Fruit fly (Drosophila melanogaster): Measurements from ENCODE around the gene wam.

wam gene

DNA sequence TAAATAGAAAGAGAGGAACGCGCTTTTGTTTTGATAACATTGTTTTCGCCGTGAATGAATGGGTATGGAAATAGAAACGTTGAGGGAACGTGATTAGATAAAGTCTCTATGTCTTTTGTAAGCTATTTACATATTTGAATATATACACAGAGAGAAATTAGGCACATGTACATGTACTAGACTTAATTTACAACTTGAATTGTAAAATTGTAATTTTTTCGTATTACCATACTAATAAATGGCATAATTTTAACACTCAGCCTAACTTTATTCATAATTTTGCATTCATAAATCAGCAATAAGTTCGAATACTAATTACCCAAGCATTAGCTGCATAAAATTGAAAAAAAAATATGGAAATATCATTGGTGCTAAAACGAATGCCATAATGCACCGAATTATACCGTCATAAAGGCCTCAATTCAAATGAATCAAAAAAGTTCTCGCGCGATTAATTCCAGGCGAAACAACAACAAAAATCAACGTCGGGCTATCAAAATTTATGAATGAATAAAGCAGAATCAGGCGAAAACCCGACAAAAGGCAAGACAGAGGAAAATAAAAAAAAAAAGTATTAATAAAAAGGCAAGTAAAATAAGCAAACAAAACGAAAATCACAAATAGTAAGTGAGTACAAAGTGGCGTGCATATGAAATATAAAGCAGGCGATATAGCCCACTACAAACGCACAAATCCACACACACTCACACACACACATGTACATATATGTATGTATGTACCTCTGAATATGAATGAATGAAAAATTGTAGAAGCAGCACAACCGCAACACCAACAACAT lies 44.9 kb upstream of the wam start (continued):
- TF ChIP-seq spab (GFP tag; optimal IDR thresholded peaks at IDR 0.05) (no peak), CG32006 (GFP tag; optimal IDR thresholded peaks at IDR 0.05) (no peak), dsx (GFP tag; optimal IDR thresholded peaks at IDR 0.05; ENCODE audit: poor library complexity, severe bottlenecking) (peak; percentile 46), cyc (GFP tag; optimal IDR thresholded peaks at IDR 0.05) (no peak), achi (GFP tag; optimal IDR thresholded peaks at IDR 0.05) (no peak), CG34406 (GFP tag; optimal IDR thresholded peaks at IDR 0.05) (no peak), CG6792 (GFP tag; optimal IDR thresholded peaks at IDR 0.05) (no peak), Sox102F (GFP tag; optimal IDR thresholded peaks at IDR 0.05) (no peak), Smox (GFP tag; optimal IDR thresholded peaks at IDR 0.05) (peak; percentile 2), CG9139 (GFP tag; optimal IDR thresholded peaks at IDR 0.05) (no peak)

DNA sequence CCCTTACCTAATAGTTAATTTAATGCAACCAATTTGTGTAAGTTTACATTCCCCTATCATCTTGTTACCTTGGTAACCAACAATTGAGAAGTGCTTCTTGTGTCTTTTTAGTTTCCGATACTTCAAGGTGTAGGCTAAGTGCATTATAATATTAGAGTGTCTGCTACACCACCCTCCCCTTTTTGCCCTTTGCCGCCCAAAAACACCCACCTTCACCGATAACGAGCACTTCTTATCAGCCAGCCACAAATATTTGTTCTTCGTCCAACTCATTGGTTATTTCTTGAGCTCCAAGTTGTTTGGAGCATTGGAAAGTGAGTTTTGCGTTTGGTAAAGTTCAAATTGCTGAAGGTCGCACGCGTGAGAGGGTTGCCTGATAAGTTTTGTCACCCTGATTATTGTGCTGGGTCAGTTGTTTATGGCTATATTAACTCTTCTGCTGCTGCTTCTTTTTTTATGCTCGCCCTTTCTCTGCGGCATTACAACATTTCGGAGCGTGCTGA lies 44.1 kb upstream of the wam start:
- TF ChIP-seq CG11294 (GFP tag; IDR thresholded peaks at IDR 0.05) (no peak), CG3919 (GFP tag; optimal IDR thresholded peaks at IDR 0.05) (no peak), Blimp-1 (GFP tag; optimal IDR thresholded peaks at IDR 0.05) (no peak), CG11902 (GFP tag; optimal IDR thresholded peaks at IDR 0.05) (no peak), CG6163 (GFP tag; IDR thresholded peaks at IDR 0.05) (no peak), fkh (GFP tag; optimal IDR thresholded peaks at IDR 0.05) (peak; percentile 61), achi (GFP tag; optimal IDR thresholded peaks at IDR 0.05) (no peak), vri (GFP tag; optimal IDR thresholded peaks at IDR 0.05) (peak; percentile 53), dac (GFP tag; optimal IDR thresholded peaks at IDR 0.05) (no peak)

DNA sequence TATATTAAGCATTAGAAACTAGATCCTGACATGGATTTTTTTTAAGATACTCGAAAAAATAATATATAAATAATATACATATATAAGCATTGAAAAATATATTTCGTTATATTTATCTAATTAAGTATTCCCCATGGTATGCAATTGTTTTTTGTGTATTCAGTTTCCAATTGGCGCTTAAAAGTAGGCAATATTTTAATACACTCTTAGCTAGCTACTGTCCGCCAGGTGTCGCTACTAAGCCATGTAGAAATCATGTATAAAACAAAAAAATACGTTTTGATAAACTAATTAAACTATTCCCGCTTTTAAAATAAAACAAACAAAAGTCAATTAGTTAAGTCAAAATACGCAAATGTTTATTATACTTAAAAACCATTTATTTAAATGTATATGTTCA lies 43.4 kb upstream of the wam start:
- peak in 1 of 2 experiments; percentile 11 for TF ChIP-seq salr (GFP tag; optimal IDR thresholded peaks at IDR 0.05)
- no peak for TF ChIP-seq CG8632 (GFP tag; optimal IDR thresholded peaks at IDR 0.05)
- peak; percentile 11 for TF ChIP-seq Ets96B (tag; optimal IDR thresholded peaks at IDR 0.05)
- TF ChIP-seq cyc (GFP tag; optimal IDR thresholded peaks at IDR 0.05), result peak; percentile 34
- no peak for TF ChIP-seq CG6792 (GFP tag; optimal IDR thresholded peaks at IDR 0.05)
- no peak for TF ChIP-seq Sox15 (GFP tag; optimal IDR thresholded peaks at IDR 0.05)
- no peak for TF ChIP-seq CG10631 (GFP tag; optimal IDR thresholded peaks at IDR 0.05)
- TF ChIP-seq fd85E (GFP tag; optimal IDR thresholded peaks at IDR 0.05), result no peak
- no peak for TF ChIP-seq Ets21C (GFP tag; optimal IDR thresholded peaks at IDR 0.05)
- peak; percentile 30 for TF ChIP-seq achi (GFP tag; optimal IDR thresholded peaks at IDR 0.05)
- TF ChIP-seq esn (GFP tag; optimal IDR thresholded peaks at IDR 0.05), result peak; percentile 42
- peak; percentile 24 for TF ChIP-seq lz (GFP tag; optimal IDR thresholded peaks at IDR 0.05)
- TF ChIP-seq Hr4 (GFP tag; optimal IDR thresholded peaks at IDR 0.05), result peak; percentile 40
- TF ChIP-seq Met (GFP tag; optimal IDR thresholded peaks at IDR 0.05), result peak; percentile 60
- peak; percentile 20 for TF ChIP-seq CG3032 (tag; optimal IDR thresholded peaks at IDR 0.05)
- peak; percentile 36 for TF ChIP-seq CG32006 (GFP tag; optimal IDR thresholded peaks at IDR 0.05)
- peak; percentile 11 for TF ChIP-seq CG31627 (GFP tag; optimal IDR thresholded peaks at IDR 0.05)
- no peak for TF ChIP-seq CG6808 (GFP tag; optimal IDR thresholded peaks at IDR 0.05)
- TF ChIP-seq topi (GFP tag; optimal IDR thresholded peaks at IDR 0.05), result peak; percentile 55
- TF ChIP-seq CG10669 (GFP tag; optimal IDR thresholded peaks at IDR 0.05), result peak; percentile 11
- TF ChIP-seq Hr39 (GFP tag; optimal IDR thresholded peaks at IDR 0.05), result peak; percentile 7
- TF ChIP-seq pdm3 (GFP tag; optimal IDR thresholded peaks at IDR 0.05), result peak; percentile 59
- peak; percentile 79 for TF ChIP-seq Eip78C (GFP tag)
- TF ChIP-seq CG16779 (tag; optimal IDR thresholded peaks at IDR 0.05), result no peak
- TF ChIP-seq svp (GFP tag), result peak; percentile 57
- no peak for TF ChIP-seq Eip75B (GFP tag; optimal IDR thresholded peaks at IDR 0.05)
- peak; percentile 66 for TF ChIP-seq CG3919 (GFP tag; optimal IDR thresholded peaks at IDR 0.05)
- no peak for TF ChIP-seq CG6854 (GFP tag; optimal IDR thresholded peaks at IDR 0.05)
- no peak for TF ChIP-seq Hr38 (GFP tag; optimal IDR thresholded peaks at IDR 0.05)
- peak; percentile 27 for TF ChIP-seq Sox14 (GFP tag; optimal IDR thresholded peaks at IDR 0.05)
- peak; percentile 11 for TF ChIP-seq fkh (GFP tag; optimal IDR thresholded peaks at IDR 0.05)
- peak; percentile 46 for TF ChIP-seq acj6 (GFP tag; optimal IDR thresholded peaks at IDR 0.05)
- TF ChIP-seq Sox102F (GFP tag; optimal IDR thresholded peaks at IDR 0.05), result peak; percentile 7

Measured in whole organism, prepupa.